Fruit fly (Drosophila melanogaster) Kc167 (cell line): ENCODE measurements around the gene CG32572.

Source experiments
- Myc ChIP-seq: fragments of >200 bp; optimal IDR thresholded peaks from 2 replicates; lab custom pipeline; 2017; ENCODE audit warnings: missing external identifiers
- Sin3A ChIP-seq: fragments of >200 bp; optimal IDR thresholded peaks from 2 replicates; lab custom pipeline; 2018; ENCODE audit warnings: missing external identifiers
- h ChIP-seq: fragments of >200 bp; optimal IDR thresholded peaks from 3 replicates; lab custom pipeline; 2018; ENCODE audit warnings: missing external identifiers
- insv ChIP-seq: fragments of >200 bp; optimal IDR thresholded peaks from 3 replicates; lab custom pipeline; 2018; ENCODE audit warnings: missing external identifiers
- psq ChIP-seq: fragments of >200 bp; optimal IDR thresholded peaks from 2 replicates; lab custom pipeline; 2017; ENCODE audit warnings: missing external identifiers
- ttk ChIP-seq: sonication (Bioruptor generic); optimal IDR thresholded peaks from 2 replicates; lab custom pipeline; 2017; ENCODE audit warnings: missing external identifiers

Gene CG32572

DNA sequence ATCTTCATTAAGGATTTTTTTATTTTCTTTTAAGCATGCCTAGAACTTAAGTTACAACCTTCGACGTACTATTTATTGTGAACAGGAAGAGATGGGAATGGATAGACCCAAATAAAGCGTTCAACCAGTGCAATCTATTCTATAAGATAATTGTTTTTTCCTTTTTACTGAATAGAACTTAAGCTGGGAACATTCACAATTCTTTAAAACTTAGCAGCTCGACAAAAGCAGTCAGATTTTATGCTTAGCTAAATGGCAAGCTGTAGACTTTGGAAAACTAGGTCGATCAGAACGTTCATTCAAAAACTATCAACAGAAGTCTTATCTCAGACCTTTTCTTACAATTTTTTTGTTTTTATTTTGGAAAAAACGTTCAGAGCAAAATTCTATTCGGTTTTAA lies 10.0 kb upstream of the CG32572 start, which contains the start of gene CG13008:
CG13008 (plus strand) TSS at position 301 of the 400 bp plus-strand sequence.
- TF ChIP-seq ttk: no peak
- TF ChIP-seq Myc (lab: Kevin White, UChicago): no peak
- no peak for TF ChIP-seq psq
- TF ChIP-seq Sin3A: no peak
- no peak for TF ChIP-seq h
- no peak for TF ChIP-seq insv (lab: Kevin White, UChicago)

DNA sequence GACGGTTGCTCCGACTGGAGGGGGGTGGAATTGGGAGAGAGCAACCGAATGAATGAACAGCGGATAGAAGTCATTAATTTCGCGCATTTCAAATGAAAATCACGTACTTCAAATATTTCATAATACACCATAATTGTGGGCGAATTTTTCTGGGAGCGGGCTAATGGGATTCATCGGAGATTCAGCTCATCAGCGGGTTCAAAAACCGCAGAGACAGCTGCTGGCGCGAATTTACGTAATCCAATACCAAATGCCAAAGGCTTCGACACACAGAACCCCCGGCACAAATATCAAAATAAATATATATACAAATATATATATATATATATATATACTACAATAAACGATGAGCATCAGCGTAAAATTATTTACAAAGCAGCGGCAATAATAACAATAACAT lies 4.3 kb upstream of the CG32572 start:
- TF ChIP-seq Myc (lab: Kevin White, UChicago): no peak
- no peak for TF ChIP-seq ttk
- TF ChIP-seq insv (lab: Kevin White, UChicago): no peak
- TF ChIP-seq Sin3A: no peak
- no peak for TF ChIP-seq psq
- TF ChIP-seq h: no peak

DNA sequence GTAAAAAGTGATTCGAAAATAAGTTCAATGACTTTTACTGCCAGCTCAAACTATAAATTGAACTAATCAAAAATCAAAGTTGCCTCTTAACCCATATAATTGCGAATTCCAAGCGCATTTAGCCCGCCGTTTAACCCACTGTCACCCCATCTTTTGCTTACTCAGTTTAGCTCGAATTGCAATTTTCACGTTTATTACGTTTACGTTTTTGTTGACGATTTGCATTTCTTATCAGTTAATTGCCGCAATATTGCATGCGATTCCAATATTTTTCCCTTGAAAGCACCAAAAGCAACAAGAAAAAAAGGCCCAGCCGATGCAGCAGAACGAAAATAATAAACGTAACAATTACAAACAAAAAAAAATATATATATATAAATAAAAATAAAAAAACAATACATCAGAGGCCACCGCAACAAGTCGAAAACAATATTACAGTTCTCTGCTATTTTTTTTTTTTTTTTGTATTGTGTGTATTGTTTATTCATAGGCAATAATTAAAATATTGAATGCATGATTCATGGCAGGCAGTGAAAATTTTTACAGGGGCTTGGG lies 2.7 kb upstream of the CG32572 start:
- no peak for TF ChIP-seq insv (lab: Kevin White, UChicago)

DNA sequence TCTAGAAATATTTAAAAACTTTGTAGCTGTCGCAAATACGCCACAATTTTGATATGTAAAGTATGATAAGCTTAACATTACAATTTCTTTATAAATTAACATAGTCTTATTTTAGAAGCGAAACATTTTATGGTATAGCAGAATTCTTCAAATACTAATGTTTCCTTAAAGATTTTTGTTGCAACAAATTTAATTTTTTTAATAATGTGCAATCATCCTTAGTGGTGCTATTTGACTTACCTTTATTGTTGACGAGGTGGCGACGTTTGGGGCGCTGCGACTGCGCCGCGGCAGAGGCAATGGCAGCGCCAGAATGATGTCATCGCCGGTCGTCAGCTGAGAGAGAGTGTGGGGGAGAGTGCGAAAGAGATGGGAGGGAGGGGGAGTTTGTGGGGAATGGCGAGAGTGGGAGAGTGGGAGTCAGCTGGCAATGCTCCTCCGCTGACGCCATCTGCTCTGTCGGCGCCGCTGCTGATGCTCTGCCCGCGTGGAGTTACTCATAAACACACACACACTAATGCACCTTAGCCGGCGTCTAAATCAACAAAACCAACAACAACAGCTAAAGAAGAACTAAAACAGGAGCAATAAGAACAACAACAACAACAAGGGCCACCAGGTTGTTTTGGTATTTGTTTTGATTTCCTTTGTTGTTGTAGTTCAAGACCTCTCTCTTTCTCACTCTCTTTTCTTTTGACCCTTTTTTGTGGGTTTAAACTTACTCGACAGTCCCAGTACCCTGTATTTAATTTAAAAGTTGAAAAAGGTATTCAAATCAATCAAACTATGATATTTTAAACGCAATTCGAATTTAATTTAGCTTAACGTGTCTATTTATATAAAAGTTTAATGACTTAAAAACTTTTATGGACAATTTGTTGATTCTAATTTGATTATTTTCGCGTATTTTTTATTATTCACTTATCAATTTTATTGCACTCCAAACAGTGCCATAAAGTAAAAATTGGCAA lies 2.5 kb downstream of the CG32572 start:
- no peak for TF ChIP-seq Sin3A

DNA sequence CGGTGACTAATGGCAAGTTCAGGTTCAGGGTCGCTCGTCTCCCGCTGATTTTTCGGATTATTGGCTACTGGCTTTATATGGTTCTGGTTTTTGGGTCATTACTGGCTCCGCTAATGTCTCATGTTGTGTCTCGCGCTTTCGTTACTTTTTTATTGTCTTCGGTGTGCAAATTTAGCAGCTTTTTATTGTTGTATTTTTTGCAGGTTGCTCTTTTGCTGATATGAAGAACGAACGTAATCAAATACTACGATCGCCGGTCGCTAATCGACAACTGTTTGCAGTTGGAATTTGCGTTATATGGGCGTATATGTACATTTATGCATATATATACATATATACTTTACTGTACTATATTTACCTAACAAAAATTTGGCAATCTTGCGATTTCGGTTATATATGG lies 3.6 kb downstream of the CG32572 start:
- TF ChIP-seq h (no peak), psq (no peak), Sin3A (no peak), insv (lab: Kevin White, UChicago) (no peak), Myc (lab: Kevin White, UChicago) (no peak), ttk (no peak)

DNA sequence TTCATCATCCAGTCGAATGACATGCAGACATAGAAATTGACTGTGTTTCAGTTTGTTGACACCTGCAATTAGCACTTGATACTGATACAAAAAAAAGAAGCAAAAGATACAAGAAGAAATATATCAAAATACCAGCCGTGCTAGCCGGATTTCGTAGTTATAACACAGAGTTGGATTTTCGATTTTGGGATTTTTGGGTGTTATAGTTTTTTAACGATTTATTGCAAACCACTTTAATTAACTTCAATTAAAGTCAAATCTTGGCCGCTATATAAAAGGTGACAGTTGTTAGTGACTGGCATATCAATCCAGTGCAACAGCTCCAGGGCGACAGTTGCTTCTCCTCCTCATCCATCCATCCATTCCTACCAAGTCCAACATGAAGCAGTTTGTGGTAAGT lies 9.8 kb downstream of the CG32572 start, which contains the start of gene TwdlX:
TwdlX (plus strand) TSS at position 301 of the 400 bp plus-strand sequence.
- TF ChIP-seq ttk (no peak), insv (lab: Kevin White, UChicago) (no peak), Sin3A (no peak), h (no peak), Myc (lab: Kevin White, UChicago) (no peak), psq (no peak)

DNA sequence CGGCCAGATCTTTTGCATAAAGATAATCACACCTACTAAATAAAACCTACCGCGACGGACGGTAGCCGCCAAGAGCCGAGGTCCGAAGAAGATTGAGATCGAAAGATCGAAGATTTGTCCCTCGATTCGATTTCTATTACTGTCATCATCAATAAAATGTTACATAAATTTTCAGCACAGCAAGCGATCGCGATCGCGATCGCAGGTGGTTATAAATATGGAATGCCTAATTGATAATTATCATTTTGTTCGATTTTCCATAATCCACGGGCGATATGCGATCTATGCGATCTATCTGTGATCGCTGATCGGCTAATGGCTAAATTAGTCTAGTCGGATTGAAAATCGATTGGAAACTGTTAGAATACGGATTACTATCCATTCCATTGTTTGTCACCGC lies 12.3 kb downstream of the CG32572 start:
- TF ChIP-seq ttk (no peak), insv (lab: Kevin White, UChicago) (no peak), Sin3A (no peak), psq (no peak)

DNA sequence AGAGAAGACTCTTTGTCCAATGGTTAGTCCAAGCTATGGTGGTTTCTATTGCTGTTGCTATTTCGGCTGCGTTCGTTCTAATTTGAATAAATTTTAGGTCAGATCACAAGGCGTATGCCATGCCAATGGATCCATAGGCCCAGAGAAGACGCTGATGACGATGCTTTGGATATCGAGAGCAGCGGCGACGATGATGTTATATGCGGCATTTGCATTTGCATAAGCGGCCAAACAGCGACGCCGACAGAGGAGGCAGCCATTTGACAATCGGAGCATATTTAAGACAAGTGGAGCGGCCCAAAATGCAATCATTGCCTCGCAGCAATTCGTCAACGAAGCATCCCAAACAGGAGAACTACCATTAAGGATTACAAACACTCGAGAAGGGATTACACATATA lies 13.7 kb downstream of the CG32572 start, which contains the start of gene TwdlY:
TwdlY (plus strand) TSS at position 301 of the 400 bp plus-strand sequence.
- TF ChIP-seq Sin3A (no peak), Myc (lab: Kevin White, UChicago) (no peak), psq (no peak), ttk (no peak), insv (lab: Kevin White, UChicago) (no peak), h (no peak)

DNA sequence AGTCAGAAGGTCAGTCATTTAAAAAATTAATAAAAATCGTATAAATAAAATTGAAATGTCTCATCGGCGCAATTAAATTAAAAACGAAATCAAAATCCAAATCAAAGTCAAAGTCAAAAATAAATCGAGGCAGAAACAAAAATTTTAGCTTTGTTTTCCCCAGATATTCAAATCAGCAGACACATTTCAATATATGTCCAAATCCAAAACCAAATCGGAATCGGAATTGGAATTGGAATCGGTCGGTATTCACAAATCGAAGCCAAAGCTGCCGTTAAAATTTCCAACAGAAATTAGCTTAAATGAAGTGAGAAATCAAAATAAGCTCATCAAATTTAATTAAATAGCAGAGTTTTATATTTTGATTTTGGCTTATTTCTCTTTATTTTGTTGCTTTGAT lies 15.2 kb downstream of the CG32572 start:
- TF ChIP-seq h (no peak), Sin3A (no peak), psq (no peak), insv (lab: Kevin White, UChicago) (no peak), Myc (lab: Kevin White, UChicago) (no peak), ttk (no peak)

DNA sequence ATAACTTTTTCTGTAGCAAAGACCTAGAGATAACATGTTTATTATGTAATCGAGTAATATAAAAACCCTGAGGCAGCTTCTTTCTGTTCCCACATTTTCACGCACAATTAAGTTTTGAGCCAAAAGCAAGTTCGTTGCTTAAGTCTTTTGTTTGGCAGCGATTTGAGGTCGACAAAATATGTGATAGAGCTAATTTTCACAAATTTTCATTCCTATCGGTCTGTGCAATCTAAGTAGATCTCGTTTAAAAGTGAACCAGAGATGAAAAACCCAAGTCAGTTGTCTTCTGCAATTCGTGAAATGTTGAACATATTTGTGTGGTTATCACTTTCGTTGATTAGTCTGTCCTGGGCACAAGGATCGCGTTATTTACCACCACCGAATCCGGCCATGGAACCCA lies 16.9 kb downstream of the CG32572 start, which contains the start of gene TwdlZ:
TwdlZ (plus strand) TSS at position 301 of the 400 bp plus-strand sequence.
- TF ChIP-seq psq (no peak), h (no peak)

DNA sequence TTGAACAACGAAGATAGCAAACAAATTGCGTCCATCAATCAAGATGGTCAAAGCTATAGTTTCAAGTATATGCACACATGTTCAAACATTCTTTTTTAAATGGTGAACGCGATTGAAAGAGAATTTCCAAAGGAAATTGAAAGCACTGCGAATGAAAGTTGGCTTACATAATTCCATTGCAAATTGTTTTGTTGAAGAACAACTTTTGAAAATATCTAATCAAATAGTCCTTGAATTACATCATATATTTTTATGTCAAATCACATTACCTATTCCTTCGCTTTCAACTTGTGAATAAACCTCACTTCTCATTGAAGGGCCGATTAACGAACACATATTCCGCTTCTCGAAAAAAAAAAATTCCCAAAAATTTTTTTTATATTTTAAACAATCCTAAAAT lies 19.6 kb downstream of the CG32572 start, which contains the start of gene CG32568:
CG32568 (plus strand) TSS at position 301 of the 400 bp plus-strand sequence.
- no peak for TF ChIP-seq insv (lab: Kevin White, UChicago)
- TF ChIP-seq h: no peak
- TF ChIP-seq ttk: no peak
- no peak for TF ChIP-seq Sin3A
- TF ChIP-seq Myc (lab: Kevin White, UChicago): no peak
- TF ChIP-seq psq: no peak

DNA sequence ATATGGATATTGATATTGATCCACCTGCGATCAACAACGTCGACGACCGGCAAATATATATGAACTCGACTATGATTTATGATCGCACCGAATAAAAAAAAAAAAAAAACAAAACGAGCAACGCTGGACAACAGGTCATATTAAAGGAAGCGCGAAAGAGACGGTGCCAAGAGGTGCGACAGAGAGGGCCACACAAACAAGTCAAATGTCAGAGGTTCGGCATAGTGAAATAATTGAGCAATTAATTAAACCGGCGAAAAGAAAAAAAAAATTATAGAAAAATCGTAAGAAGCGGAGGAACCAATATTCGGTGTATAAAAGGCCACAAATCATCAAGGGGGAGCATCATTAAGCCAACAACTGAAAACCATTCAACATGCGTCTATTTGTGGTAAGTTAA lies 21.6 kb downstream of the CG32572 start, which contains the start of gene Twdlalpha:
Twdlalpha (plus strand) TSS at position 301 of the 400 bp plus-strand sequence.
- TF ChIP-seq ttk: no peak
- TF ChIP-seq psq: no peak
- no peak for TF ChIP-seq insv (lab: Kevin White, UChicago)
- no peak for TF ChIP-seq Sin3A
- TF ChIP-seq h: no peak
- no peak for TF ChIP-seq Myc (lab: Kevin White, UChicago)

DNA sequence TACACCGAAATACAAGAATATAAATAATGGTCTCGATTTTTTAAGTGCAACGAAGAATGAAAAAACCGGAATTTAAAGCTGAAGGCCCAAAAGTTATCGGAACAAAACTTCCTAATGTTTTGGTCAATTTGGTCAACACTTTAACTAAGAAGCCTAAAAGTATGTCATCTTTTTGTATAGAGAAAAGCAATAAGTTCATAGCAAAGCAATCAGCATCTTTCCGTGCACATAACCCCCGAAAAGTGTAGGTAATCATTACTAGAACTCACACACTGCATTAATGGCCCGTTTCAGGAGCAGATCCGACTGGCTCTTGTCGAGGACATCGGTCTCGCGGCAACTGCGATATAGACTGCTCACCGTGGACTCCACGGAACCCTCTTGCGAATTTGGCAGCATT lies 23.4 kb downstream of the CG32572 start:
- TF ChIP-seq h: no peak
- TF ChIP-seq ttk: no peak
- no peak for TF ChIP-seq Myc (lab: Kevin White, UChicago)
- TF ChIP-seq psq: no peak
- TF ChIP-seq Sin3A: no peak
- TF ChIP-seq insv (lab: Kevin White, UChicago): no peak

DNA sequence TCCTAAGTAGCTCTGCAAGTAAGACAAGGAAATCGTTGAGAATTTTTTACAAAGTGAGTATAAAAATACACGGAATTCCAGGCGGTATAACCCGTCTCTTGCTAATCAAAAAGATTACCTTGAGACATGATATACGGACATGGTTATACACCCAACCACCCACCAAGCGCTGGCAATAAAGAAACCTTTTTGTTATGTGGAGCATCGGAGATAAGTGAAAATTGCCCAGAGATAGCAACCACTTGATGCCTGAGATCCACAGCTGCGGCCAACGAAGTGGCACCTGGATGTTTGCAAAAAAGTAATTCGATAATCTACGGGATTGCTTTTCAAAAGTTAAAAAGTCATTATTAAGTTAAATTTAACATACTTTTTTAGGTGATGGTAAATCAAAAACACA lies 25.0 kb downstream of the CG32572 start:
- TF ChIP-seq insv (lab: Kevin White, UChicago) (no peak), Sin3A (no peak), h (no peak), Myc (lab: Kevin White, UChicago) (no peak), ttk (no peak), psq (no peak)
